Worm (Caenorhabditis elegans) whole organism, early embryonic: ENCODE measurements around the gene nifk-1.

Experiments used
- ama-1 ChIP-seq: fragments of 150-350 bp; optimal IDR thresholded peaks from 2 replicates; lab custom pipeline; 2014
- flt-1 ChIP-seq: fragments of 200-800 bp; sonication (Bioruptor generic); IDR thresholded peaks from 2 replicates; pipeline ENCODE4 v1.3.6; 2022; ENCODE audit warnings: missing genetic modification characterization, missing compliant biosample characterization

ce11 chrIII:4708909-4709308 is 15.8 kb upstream of the nifk-1 start, which contains the start of gene T04A8.18:
- TF ChIP-seq ama-1 (lab: Kevin White, UChicago), result no peak
- no peak for TF ChIP-seq flt-1
